Fruit fly (Drosophila melanogaster) whole organism, wandering third instar larva: ENCODE measurements around the gene Mco4.

Experiments
- Abd-B ChIP-seq: fragments of >200 bp; optimal IDR thresholded peaks from 2 replicates; lab custom pipeline; 2017; ENCODE audit warnings: missing biosample characterization, missing genetic modification characterization
- CG9705 ChIP-seq: fragments of 200-800 bp; sonication (Bioruptor generic); optimal IDR thresholded peaks from 2 replicates; lab custom pipeline; 2018; ENCODE audit warnings: missing biosample characterization, mild to moderate bottlenecking, missing genetic modification characterization
- Dfd ChIP-seq: fragments of >200 bp; optimal IDR thresholded peaks from 2 replicates; lab custom pipeline; 2017; ENCODE audit warnings: missing biosample characterization, missing genetic modification characterization
- Dif ChIP-seq: fragments of 200-275, 200-300 bp; sonication (Bioruptor generic); optimal IDR thresholded peaks from 2 replicates; lab custom pipeline; 2018; ENCODE audit warnings: missing biosample characterization, missing genetic modification characterization; ENCODE audit not compliant: partially characterized antibody
- GATAd ChIP-seq: sonication (Bioruptor generic); optimal IDR thresholded peaks from 2 replicates; lab custom pipeline; 2016; ENCODE audit warnings: missing biosample characterization, missing genetic modification characterization
- Hnf4 ChIP-seq: fragments of 200-800 bp; sonication (Bioruptor generic); optimal IDR thresholded peaks from 2 replicates; lab custom pipeline; 2016; ENCODE audit warnings: missing biosample characterization, mild to moderate bottlenecking, missing genetic modification characterization
- Hr78 ChIP-seq: fragments of >200 bp; optimal IDR thresholded peaks from 2 replicates; lab custom pipeline; 2017; ENCODE audit warnings: missing biosample characterization, missing genetic modification characterization
- Hr83 ChIP-seq: fragments of 200-300 bp; sonication (Bioruptor generic); optimal IDR thresholded peaks from 2 replicates; lab custom pipeline; 2016; ENCODE audit warnings: missing biosample characterization, mild to moderate bottlenecking, missing genetic modification characterization, moderate library complexity; ENCODE audit not compliant: poor library complexity, severe bottlenecking
- Jra ChIP-seq: sonication (Bioruptor generic); optimal IDR thresholded peaks from 2 replicates; lab custom pipeline; 2016; ENCODE audit warnings: missing biosample characterization, missing genetic modification characterization
- Mio ChIP-seq: sonication (Bioruptor generic); optimal IDR thresholded peaks from 2 replicates; lab custom pipeline; 2016; ENCODE audit warnings: missing biosample characterization, missing genetic modification characterization
- Myc ChIP-seq: fragments of >200 bp; optimal IDR thresholded peaks from 2 replicates; lab custom pipeline; 2017
- N ChIP-seq: fragments of >200 bp; optimal IDR thresholded peaks from 2 replicates; lab custom pipeline; 2018; ENCODE audit warnings: missing biosample characterization, missing external identifiers, missing genetic modification characterization
- Rel ChIP-seq, 2 experiments: fragments of 200-800 bp; sonication (Bioruptor generic) in 1 of 2; optimal IDR thresholded peaks; 2 replicates in 1 of 2; 3 replicates in 1 of 2; lab custom pipeline; 2016 to 2019; ENCODE audit warnings: mild to moderate bottlenecking in 2 of 2, missing biosample characterization in 2 of 2, missing genetic modification characterization in 2 of 2, moderate library complexity in 1 of 2
- Sp1 ChIP-seq: fragments of 200-800 bp; sonication (Bioruptor generic); optimal IDR thresholded peaks from 3 replicates; lab custom pipeline; 2019; ENCODE audit warnings: missing biosample characterization, mild to moderate bottlenecking, missing genetic modification characterization, moderate library complexity
- Vsx2 ChIP-seq: fragments of 200-300, 225-300 bp; sonication (Bioruptor generic); optimal IDR thresholded peaks from 2 replicates; lab custom pipeline; 2018; ENCODE audit warnings: missing biosample characterization, missing genetic modification characterization; ENCODE audit not compliant: partially characterized antibody
- brk ChIP-seq: fragments of 200-800 bp; sonication (Bioruptor generic); optimal IDR thresholded peaks from 2 replicates; lab custom pipeline; 2016; ENCODE audit warnings: missing biosample characterization, mild to moderate bottlenecking, missing genetic modification characterization
- dl ChIP-seq, 2 experiments: fragments of 175-275, 200-275 bp in 1 of 2; fragments of 200-275 bp in 1 of 2; sonication (Bioruptor generic); optimal IDR thresholded peaks; lab custom pipeline; 2018; ENCODE audit warnings: mild to moderate bottlenecking in 2 of 2, missing biosample characterization in 2 of 2, missing genetic modification characterization in 2 of 2, moderate library complexity in 2 of 2; ENCODE audit not compliant: partially characterized antibody in 2 of 2, insufficient read depth in 1 of 2
- dsf ChIP-seq: sonication (Bioruptor generic); optimal IDR thresholded peaks from 2 replicates; lab custom pipeline; 2016; ENCODE audit warnings: missing biosample characterization, missing genetic modification characterization, borderline replicate concordance
- ey ChIP-seq: fragments of 200-800 bp; sonication (Bioruptor generic); optimal IDR thresholded peaks from 2 replicates; lab custom pipeline; 2016; ENCODE audit warnings: missing biosample characterization, missing genetic modification characterization
- foxo ChIP-seq, 2 experiments: fragments of 200-800 bp; sonication (Bioruptor generic); optimal IDR thresholded peaks; 2 replicates in 1 of 2; 3 replicates in 1 of 2; lab custom pipeline; 2016 to 2017; ENCODE audit warnings: missing biosample characterization in 2 of 2, missing genetic modification characterization in 2 of 2
- h ChIP-seq: fragments of 200-800 bp; sonication (Bioruptor generic); optimal IDR thresholded peaks from 3 replicates; lab custom pipeline; 2016; ENCODE audit warnings: missing biosample characterization, mild to moderate bottlenecking, missing genetic modification characterization
- jim ChIP-seq: fragments of 175-275, 200-325 bp; sonication (Bioruptor generic); optimal IDR thresholded peaks from 2 replicates; lab custom pipeline; 2016; ENCODE audit warnings: missing biosample characterization, mild to moderate bottlenecking, missing genetic modification characterization
- pan ChIP-seq: fragments of >200 bp; optimal IDR thresholded peaks from 2 replicates; lab custom pipeline; 2017
- psq ChIP-seq: fragments of 200-800 bp; sonication (Bioruptor generic); optimal IDR thresholded peaks from 3 replicates; lab custom pipeline; 2017; ENCODE audit warnings: missing biosample characterization, mild to moderate bottlenecking, missing genetic modification characterization, moderate library complexity
- sage ChIP-seq: fragments of 200-800 bp; sonication (Bioruptor generic); optimal IDR thresholded peaks from 2 replicates; lab custom pipeline; 2016; ENCODE audit warnings: missing biosample characterization, mild to moderate bottlenecking, missing genetic modification characterization
- sv ChIP-seq: fragments of 200-800 bp; sonication (Bioruptor generic); optimal IDR thresholded peaks from 3 replicates; lab custom pipeline; 2016; ENCODE audit warnings: missing biosample characterization, missing genetic modification characterization
- tai ChIP-seq: sonication (Bioruptor generic); optimal IDR thresholded peaks from 2 replicates; lab custom pipeline; 2016; ENCODE audit warnings: missing biosample characterization, missing genetic modification characterization
- usp ChIP-seq: fragments of >200 bp; optimal IDR thresholded peaks from 2 replicates; lab custom pipeline; 2017; ENCODE audit warnings: missing biosample characterization, missing genetic modification characterization
- woc ChIP-seq: sonication (Bioruptor generic); optimal IDR thresholded peaks from 2 replicates; lab custom pipeline; 2016; ENCODE audit warnings: missing biosample characterization, mild to moderate bottlenecking, missing genetic modification characterization

Gene Mco4

dm6 chrX:17841923-17842322, 14.0 kb downstream of the Mco4 start, which contains the start of gene Taf9:
TSS of gene Taf9 (plus strand) at chrX:17842161.
- TF ChIP-seq jim (GFP tag; lab: Kevin White, UChicago) (no peak), Hr83 (GFP tag; lab: Kevin White, UChicago) (peak; percentile 64)

dm6 chrX:17836420-17836932, 19.5 kb downstream of the Mco4 start:
- TF ChIP-seq sage (GFP tag; lab: Kevin White, UChicago) (no peak), Rel (GFP tag; optimal IDR thresholded peaks at IDR 0.05; lab: Kevin White, UChicago) (no peak), Rel (tag; optimal IDR thresholded peaks at IDR 0.05; lab: Kevin White, UChicago) (no peak), dl (GFP tag; optimal IDR thresholded peaks at IDR 0.05; lab: Kevin White, UChicago; ENCODE audit: insufficient read depth in 1 of 2, partially characterized antibody in 2 of 2) (no peak), woc (GFP tag; lab: Kevin White, UChicago) (no peak), Dfd (GFP tag; lab: Kevin White, UChicago) (no peak), Mio (GFP tag; lab: Kevin White, UChicago) (no peak), CG9705 (GFP tag; lab: Kevin White, UChicago) (no peak), brk (GFP tag; lab: Kevin White, UChicago) (no peak), sv (GFP tag; lab: Kevin White, UChicago) (no peak), Vsx2 (GFP tag; lab: Kevin White, UChicago) (no peak), N (GFP tag; lab: Kevin White, UChicago) (no peak), Hr78 (GFP tag; lab: Kevin White, UChicago) (no peak), usp (GFP tag; lab: Kevin White, UChicago) (no peak), Jra (GFP tag; lab: Kevin White, UChicago) (no peak), Sp1 (GFP tag; lab: Kevin White, UChicago) (no peak), ey (GFP tag; lab: Kevin White, UChicago) (no peak), Hnf4 (no peak), h (GFP tag; lab: Kevin White, UChicago) (no peak), dsf (no peak)

DNA sequence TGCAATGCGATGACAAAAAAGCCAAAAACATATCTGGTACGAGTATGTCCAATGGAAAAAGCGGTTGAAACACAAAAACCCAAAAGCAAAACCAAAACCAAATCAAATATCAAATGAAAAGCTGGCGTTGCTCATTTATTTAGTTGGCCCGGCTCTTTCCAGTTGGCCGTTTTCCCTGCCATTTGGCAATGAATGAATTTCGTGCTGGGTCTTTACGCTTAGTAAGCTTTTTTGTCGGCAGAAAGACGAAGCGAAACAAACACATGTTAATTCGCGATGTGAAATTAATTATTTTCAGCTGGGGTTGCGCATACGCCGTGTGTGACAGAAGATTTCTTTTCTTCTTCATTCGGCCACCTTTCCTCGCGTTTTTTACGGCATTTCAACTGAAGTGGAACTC, 21.2 kb downstream of the Mco4 start:
- TF ChIP-seq psq (GFP tag; lab: Kevin White, UChicago) (no peak), Jra (GFP tag; lab: Kevin White, UChicago) (no peak), ey (GFP tag; lab: Kevin White, UChicago) (no peak), Dfd (GFP tag; lab: Kevin White, UChicago) (no peak), Hr78 (GFP tag; lab: Kevin White, UChicago) (no peak), dsf (no peak)

dm6 chrX:17833986-17834385, 21.9 kb downstream of the Mco4 start:
- TF ChIP-seq dl (GFP tag; optimal IDR thresholded peaks at IDR 0.05; lab: Kevin White, UChicago; ENCODE audit: insufficient read depth in 1 of 2, partially characterized antibody in 2 of 2) (peak; percentile 24 to 40), GATAd (no peak), Dif (peak; percentile 50), Hr83 (GFP tag; lab: Kevin White, UChicago) (no peak), Hr78 (GFP tag; lab: Kevin White, UChicago) (no peak), Sp1 (GFP tag; lab: Kevin White, UChicago) (no peak), Abd-B (GFP tag; lab: Kevin White, UChicago) (no peak), psq (GFP tag; lab: Kevin White, UChicago) (peak; percentile 73), tai (GFP tag; lab: Kevin White, UChicago) (no peak), foxo (GFP tag; optimal IDR thresholded peaks at IDR 0.05; lab: Kevin White, UChicago) (no peak), Vsx2 (GFP tag; lab: Kevin White, UChicago) (peak; percentile 70), Myc (lab: Kevin White, UChicago) (no peak), N (GFP tag; lab: Kevin White, UChicago) (no peak), pan (no peak), Mio (GFP tag; lab: Kevin White, UChicago) (no peak)
- TF ChIP-seq, all 38 proteins: peak for 4
